Worm (Caenorhabditis elegans) whole organism, late embryonic: Measurements from ENCODE around the gene jamp-1.
"Not testable (repeated sequence)": the region's sequence is repeated elsewhere in the genome, so short reads cannot be mapped to it uniquely, and the experiment has no call there.

Experiments used
- T23F11.4 ChIP-seq: fragments of 200-800 bp; sonication (Bioruptor generic); optimal IDR thresholded peaks from 2 replicates; lab custom pipeline; 2018; ENCODE audit warnings: mild to moderate bottlenecking, missing genetic modification characterization, missing compliant biosample characterization
- Y22D7AL.16 ChIP-seq: sonication (generic microtip); optimal IDR thresholded peaks from 2 replicates; lab custom pipeline; 2016; ENCODE audit warnings: missing genetic modification characterization, missing compliant biosample characterization
- ama-1 ChIP-seq: fragments of 150-350 bp; optimal IDR thresholded peaks from 2 replicates; lab custom pipeline; 2014
- ceh-14 ChIP-seq: sonication (generic microtip); optimal IDR thresholded peaks from 2 replicates; lab custom pipeline; 2016; ENCODE audit warnings: missing genotype, missing genetic modification characterization, missing compliant biosample characterization
- ceh-2 ChIP-seq: sonication (generic microtip); optimal IDR thresholded peaks from 2 replicates; lab custom pipeline; 2016; ENCODE audit warnings: missing genotype, missing genetic modification characterization, missing compliant biosample characterization
- ceh-22 ChIP-seq: sonication (generic microtip); optimal IDR thresholded peaks from 2 replicates; lab custom pipeline; 2017; ENCODE audit warnings: missing biosample characterization, missing genetic modification characterization
- ceh-31 ChIP-seq: sonication (generic microtip); optimal IDR thresholded peaks from 2 replicates; lab custom pipeline; 2016; ENCODE audit warnings: missing genetic modification characterization, missing compliant biosample characterization
- ceh-45 ChIP-seq: fragments of 200-800 bp; sonication (Bioruptor generic); IDR thresholded peaks from 2 replicates; pipeline ENCODE4 v1.3.6; 2022; ENCODE audit warnings: missing genetic modification reagents, missing genetic modification characterization, missing compliant biosample characterization
- ceh-48 ChIP-seq: sonication (generic microtip); optimal IDR thresholded peaks from 2 replicates; lab custom pipeline; 2016; ENCODE audit warnings: missing genetic modification characterization, inconsistent platforms, missing compliant biosample characterization
- ceh-9 ChIP-seq: sonication (generic microtip); optimal IDR thresholded peaks from 2 replicates; lab custom pipeline; 2016; ENCODE audit warnings: mild to moderate bottlenecking, missing genetic modification characterization, inconsistent platforms, missing compliant biosample characterization
- che-1 ChIP-seq: sonication (generic microtip); optimal IDR thresholded peaks from 2 replicates; lab custom pipeline; 2016; ENCODE audit warnings: mild to moderate bottlenecking, missing genetic modification characterization, missing compliant biosample characterization
- dmd-4 ChIP-seq: sonication (generic microtip); optimal IDR thresholded peaks from 2 replicates; lab custom pipeline; 2016; ENCODE audit warnings: borderline replicate concordance, missing genetic modification characterization, missing compliant biosample characterization
- elt-2 ChIP-seq: sonication (generic microtip); optimal IDR thresholded peaks from 2 replicates; lab custom pipeline; 2016; ENCODE audit warnings: missing genetic modification reagents, missing genetic modification characterization, missing compliant biosample characterization
- ets-4 ChIP-seq: sonication (generic microtip); optimal IDR thresholded peaks from 2 replicates; lab custom pipeline; 2016; ENCODE audit warnings: missing genetic modification characterization, missing compliant biosample characterization
- eyg-1 ChIP-seq: sonication (generic microtip); optimal IDR thresholded peaks from 2 replicates; lab custom pipeline; 2016; ENCODE audit warnings: missing genotype, missing genetic modification characterization, missing compliant biosample characterization
- fkh-6 ChIP-seq: sonication (generic microtip); optimal IDR thresholded peaks from 2 replicates; lab custom pipeline; 2016; ENCODE audit warnings: missing genetic modification characterization, missing compliant biosample characterization
- gmeb-2 ChIP-seq: sonication (generic microtip); optimal IDR thresholded peaks from 2 replicates; lab custom pipeline; 2016; ENCODE audit warnings: missing genetic modification characterization, inconsistent platforms, missing compliant biosample characterization
- hlh-30 ChIP-seq: sonication (generic microtip); optimal IDR thresholded peaks from 2 replicates; lab custom pipeline; 2017; ENCODE audit warnings: antibody characterized with exemption, missing genetic modification characterization, missing compliant biosample characterization; ENCODE audit not compliant: insufficient read depth
- hlh-6 ChIP-seq: sonication (generic microtip); optimal IDR thresholded peaks from 2 replicates; lab custom pipeline; 2016; ENCODE audit warnings: missing genotype, missing genetic modification characterization, missing compliant biosample characterization
- hlh-8 ChIP-seq: sonication (generic microtip); optimal IDR thresholded peaks from 2 replicates; lab custom pipeline; 2016; ENCODE audit warnings: missing genotype, missing genetic modification characterization, missing compliant biosample characterization
- lim-6 ChIP-seq: sonication (generic microtip); optimal IDR thresholded peaks from 2 replicates; lab custom pipeline; 2016; ENCODE audit warnings: missing genetic modification characterization, missing compliant biosample characterization
- lin-11 ChIP-seq: fragments of 200-800 bp; sonication (Bioruptor generic); optimal IDR thresholded peaks from 2 replicates; lab custom pipeline; 2018; ENCODE audit warnings: mild to moderate bottlenecking, missing genetic modification characterization, missing compliant biosample characterization
- nhr-232 ChIP-seq: sonication (generic microtip); optimal IDR thresholded peaks from 2 replicates; lab custom pipeline; 2016; ENCODE audit warnings: missing genetic modification characterization, missing compliant biosample characterization
- npax-4 ChIP-seq: sonication (generic microtip); optimal IDR thresholded peaks from 2 replicates; lab custom pipeline; 2016; ENCODE audit warnings: missing genetic modification characterization, missing compliant biosample characterization
- pag-3 ChIP-seq: sonication (generic microtip); optimal IDR thresholded peaks from 2 replicates; lab custom pipeline; 2016; ENCODE audit warnings: missing compliant biosample characterization, missing genetic modification characterization, borderline replicate concordance
- pax-1 ChIP-seq: fragments of 150-350 bp; optimal IDR thresholded peaks from 2 replicates; lab custom pipeline; 2014; ENCODE audit warnings: missing biosample characterization, missing genetic modification characterization
- pha-2 ChIP-seq: sonication (generic microtip); optimal IDR thresholded peaks from 2 replicates; lab custom pipeline; 2017; ENCODE audit warnings: mild to moderate bottlenecking, missing genetic modification characterization, missing compliant biosample characterization
- pha-4 ChIP-seq: fragments of 150-350 bp; optimal IDR thresholded peaks from 2 replicates; lab custom pipeline; 2018; ENCODE audit warnings: missing biosample characterization, missing genetic modification reagents, missing genetic modification characterization
- pros-1 ChIP-seq: fragments of 150-350 bp; optimal IDR thresholded peaks from 2 replicates; lab custom pipeline; 2014; ENCODE audit warnings: missing biosample characterization, missing genetic modification reagents, missing genetic modification characterization
- ref-2 ChIP-seq: sonication (generic microtip); optimal IDR thresholded peaks from 2 replicates; lab custom pipeline; 2016; ENCODE audit warnings: missing genetic modification characterization, missing compliant biosample characterization
- sox-4 ChIP-seq: sonication (generic microtip); optimal IDR thresholded peaks from 2 replicates; lab custom pipeline; 2017; ENCODE audit warnings: mild to moderate bottlenecking, missing genetic modification characterization, inconsistent platforms, missing compliant biosample characterization
- tbx-2 ChIP-seq: sonication (generic microtip); optimal IDR thresholded peaks from 2 replicates; lab custom pipeline; 2016; ENCODE audit warnings: missing genetic modification characterization, missing compliant biosample characterization
- tbx-7 ChIP-seq: sonication (generic microtip); optimal IDR thresholded peaks from 2 replicates; lab custom pipeline; 2016; ENCODE audit warnings: missing genotype, missing genetic modification characterization, missing compliant biosample characterization
- unc-3 ChIP-seq, 2 experiments: fragments of 200-800 bp in 1 of 2; sonication (Bioruptor generic) in 1 of 2; sonication (generic microtip) in 1 of 2; conservative IDR thresholded peaks in 1 of 2; optimal IDR thresholded peaks in 1 of 2; 2 replicates each; pipeline versions ENCODE4 v1.3.6 to Lab custom; 2016 to 2022; ENCODE audit warnings: missing compliant biosample characterization in 2 of 2, missing genetic modification characterization in 2 of 2, missing genetic modification reagents in 1 of 2
- unc-42 ChIP-seq: sonication (generic microtip); optimal IDR thresholded peaks from 2 replicates; lab custom pipeline; 2016; ENCODE audit warnings: missing genotype, missing genetic modification characterization, missing compliant biosample characterization
- unc-86 ChIP-seq: sonication (generic microtip); optimal IDR thresholded peaks from 2 replicates; lab custom pipeline; 2016; ENCODE audit warnings: missing genetic modification characterization, missing compliant biosample characterization

The jamp-1 gene

ce11 chrV:6096559-6097155, 45.6 kb upstream of the jamp-1 start, which contains the start of gene smut-1:
Gene smut-1 (plus strand): TSS chrV:6097105.
- no peak for TF ChIP-seq ceh-48 (tag; lab: Kevin White, UChicago)
- no peak for TF ChIP-seq unc-86
- TF ChIP-seq che-1 (tag; lab: Kevin White, UChicago), result no peak
- no peak for TF ChIP-seq ceh-2 (tag; lab: Kevin White, UChicago)
- TF ChIP-seq Y22D7AL.16 (tag; lab: Kevin White, UChicago), result no peak
- no peak for TF ChIP-seq nhr-232
- TF ChIP-seq eyg-1 (tag; lab: Kevin White, UChicago), result no peak
- no peak for TF ChIP-seq tbx-7 (tag; lab: Kevin White, UChicago)
- no peak for TF ChIP-seq ceh-9 (tag; lab: Kevin White, UChicago)
- TF ChIP-seq, all 69 proteins: peak for 0

- TF ChIP-seq pag-3 (tag; lab: Kevin White, UChicago) (no peak), sox-4 (tag; lab: Kevin White, UChicago) (no peak), pha-4 (no peak), ceh-31 (no peak), hlh-8 (tag; lab: Kevin White, UChicago) (no peak), unc-3 (GFP tag; conservative IDR thresholded peaks at IDR 0.05; lab: Robert Waterston, UW) (no peak), unc-3 (tag; optimal IDR thresholded peaks at IDR 0.05; lab: Kevin White, UChicago) (no peak), ceh-48 (tag; lab: Kevin White, UChicago) (no peak), ceh-45 (GFP tag; lab: Robert Waterston, UW) (no peak), ceh-22 (tag; lab: Kevin White, UChicago) (no peak), unc-42 (tag; lab: Kevin White, UChicago) (no peak), ets-4 (tag; lab: Kevin White, UChicago) (no peak), lin-11 (tag; lab: Kevin White, UChicago) (no peak), npax-4 (no peak), hlh-6 (tag; lab: Kevin White, UChicago) (no peak), dmd-4 (no peak), fkh-6 (no peak), elt-2 (tag; lab: Kevin White, UChicago) (no peak)
- TF ChIP-seq, all 69 proteins: peak for 0
Measured at ce11 chrV:6095829-6096228, 44.8 kb upstream of the jamp-1 start, which contains the start of gene Y38A10A.7. Gene Y38A10A.7 (plus strand): TSS chrV:6096197.

DNA sequence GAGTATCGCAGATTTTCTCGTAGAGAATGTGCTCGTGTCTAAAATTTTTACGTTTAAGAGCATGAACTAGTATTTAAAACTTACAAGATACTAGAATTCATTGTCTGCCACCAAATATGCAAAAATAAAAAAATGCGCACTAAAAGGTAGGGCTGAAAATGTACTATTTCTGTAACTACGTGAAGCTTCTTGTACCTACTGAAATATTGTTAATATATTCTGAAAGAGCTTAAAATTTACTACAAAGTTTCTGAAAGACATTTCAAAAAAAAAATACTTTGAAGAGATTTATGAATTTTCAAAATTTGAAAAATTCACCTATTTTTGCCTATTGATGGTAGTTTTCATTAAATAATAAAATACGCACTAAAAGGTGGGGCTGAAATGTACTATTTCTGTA, 18.9 kb upstream of the jamp-1 start, which contains the start of gene fbxa-214:
Gene fbxa-214, minus strand, starts transcription at position 101 of the 400 bp plus-strand sequence.
- not testable (repeated sequence) for TF ChIP-seq pros-1, ref-2, gmeb-2 (tag; lab: Kevin White, UChicago)

DNA sequence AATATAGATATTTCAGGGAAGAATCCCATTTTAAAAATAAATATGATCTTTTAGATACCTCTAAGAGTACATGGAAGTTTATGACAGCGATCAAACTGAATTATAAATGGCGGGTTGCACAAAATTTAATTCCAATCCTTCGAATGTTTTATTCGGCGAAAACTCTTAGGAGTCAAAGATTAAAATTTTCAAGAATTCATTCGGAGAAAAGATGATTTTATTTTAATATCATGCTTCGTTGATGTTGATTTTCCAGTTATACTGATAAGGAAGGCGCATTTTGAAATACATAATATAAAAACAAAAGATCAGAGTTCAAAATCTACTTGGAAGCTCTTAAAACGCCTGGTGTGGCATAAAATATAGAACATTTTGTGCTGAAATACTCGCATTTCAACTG, 16.1 kb upstream of the jamp-1 start, which contains the start of gene srh-10:
Gene srh-10, minus strand, starts transcription at position 29 of the 400 bp plus-strand sequence.
- no peak for TF ChIP-seq npax-4

DNA sequence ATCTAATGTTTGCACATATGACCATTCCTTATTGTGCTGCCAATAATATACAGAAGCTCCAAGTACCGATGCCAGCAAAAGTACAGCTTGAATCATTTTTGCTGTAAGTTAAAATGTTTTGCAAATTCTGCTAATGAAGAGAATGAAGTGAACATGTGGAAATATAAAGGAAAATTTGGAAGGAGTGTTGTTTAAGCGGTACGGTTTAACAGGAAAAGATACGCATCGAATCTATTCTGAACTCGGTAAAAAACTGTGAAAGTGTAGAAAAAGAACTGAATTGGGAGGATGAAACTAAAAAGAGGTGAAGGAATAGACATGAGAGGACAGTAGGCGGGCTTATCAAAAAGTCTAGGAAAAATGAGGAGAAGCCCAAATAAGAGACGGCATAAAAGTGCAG, 12.3 kb upstream of the jamp-1 start, which contains the start of gene Y38A10A.2:
Gene Y38A10A.2, minus strand, starts transcription at position 101 of the 400 bp plus-strand sequence.
- TF ChIP-seq ceh-14 (tag; lab: Kevin White, UChicago) (no peak), sox-4 (tag; lab: Kevin White, UChicago) (no peak), lim-6 (no peak), pax-1 (tag; lab: Kevin White, UChicago) (no peak), pros-1 (tag; lab: Kevin White, UChicago) (no peak), tbx-2 (tag; lab: Kevin White, UChicago) (no peak), pha-2 (tag; lab: Kevin White, UChicago) (no peak), Y22D7AL.16 (tag; lab: Kevin White, UChicago) (no peak), che-1 (tag; lab: Kevin White, UChicago) (no peak), ceh-9 (tag; lab: Kevin White, UChicago) (no peak), lin-11 (tag; lab: Kevin White, UChicago) (no peak), hlh-30 (tag; lab: Kevin White, UChicago) (no peak), T23F11.4 (no peak), ceh-45 (GFP tag; lab: Robert Waterston, UW) (no peak), ama-1 (lab: Kevin White, UChicago) (no peak)
